Fruit fly (Drosophila melanogaster) whole organism: Measurements from ENCODE around the gene CG11857.

ENCODE experiments used
- Dll ChIP-seq: fragments of >200 bp; optimal IDR thresholded peaks from 2 replicates; lab custom pipeline; 2017
- EcR ChIP-seq, 2 experiments: fragments of >200 bp; optimal IDR thresholded peaks; 2 replicates each; lab custom pipeline; 2017; ENCODE audit warnings: missing biosample characterization in 2 of 2, missing genetic modification characterization in 2 of 2, missing genetic modification reagents in 2 of 2
- usp ChIP-seq: fragments of >200 bp; optimal IDR thresholded peaks from 2 replicates; lab custom pipeline; 2017; ENCODE audit warnings: missing biosample characterization, missing genetic modification characterization, mixed read lengths

- TF ChIP-seq usp = no peak
- TF ChIP-seq Dll = no peak
- TF ChIP-seq EcR (GFP tag; optimal IDR thresholded peaks at IDR 0.05; lab: Kevin White, UChicago) = no peak
Measured at dm6 chr3R:25236121-25236520, 22.6 kb upstream of the CG11857 start.
